Fruit fly (Drosophila melanogaster): Measurements from ENCODE around the gene CG34355.

dm6 chr3R:23869203-23869892 lies 65.7 kb downstream of the CG34355 start:
- TF ChIP-seq EcR (GFP tag; optimal IDR thresholded peaks at IDR 0.05) = no peak
- no peak for TF ChIP-seq pan (optimal IDR thresholded peaks at IDR 0.05)
- no peak for TF ChIP-seq CG8478 (optimal IDR thresholded peaks at IDR 0.05)

Measured in whole organism.